Fruit fly (Drosophila melanogaster) whole organism, prepupa: ENCODE results near the gene ppk18.

Experiments used
- CG11902 ChIP-seq: fragments of 200-800 bp; sonication (Bioruptor generic); optimal IDR thresholded peaks from 3 replicates; lab custom pipeline; 2016; ENCODE audit warnings: missing biosample characterization, missing genetic modification characterization
- CG1621 ChIP-seq: fragments of 200-800 bp; sonication (Bioruptor generic); optimal IDR thresholded peaks from 3 replicates; lab custom pipeline; 2018; ENCODE audit warnings: missing biosample characterization, mild to moderate bottlenecking, missing genetic modification characterization
- CG3032 ChIP-seq: fragments of 200-800 bp; optimal IDR thresholded peaks from 2 replicates; lab custom pipeline; 2019; ENCODE audit warnings: missing biosample characterization, mild to moderate bottlenecking, missing genetic modification characterization, moderate library complexity
- CG3919 ChIP-seq: fragments of 200-800 bp; sonication (Bioruptor generic); optimal IDR thresholded peaks from 3 replicates; lab custom pipeline; 2016; ENCODE audit warnings: missing biosample characterization, missing genetic modification characterization
- CG4318 ChIP-seq: fragments of 200-800 bp; sonication (Bioruptor generic); optimal IDR thresholded peaks from 3 replicates; lab custom pipeline; 2017; ENCODE audit warnings: missing biosample characterization, mild to moderate bottlenecking, missing genetic modification characterization
- CG7368 ChIP-seq: fragments of 200-800 bp; sonication (Bioruptor generic); optimal IDR thresholded peaks from 3 replicates; lab custom pipeline; 2016; ENCODE audit warnings: missing biosample characterization, missing genetic modification characterization
- Hr39 ChIP-seq: fragments of 200-800 bp; sonication (Bioruptor generic); optimal IDR thresholded peaks from 2 replicates; lab custom pipeline; 2016; ENCODE audit warnings: missing biosample characterization, missing genetic modification characterization
- Hr4 ChIP-seq: fragments of 200-800 bp; sonication (Bioruptor generic); optimal IDR thresholded peaks from 3 replicates; lab custom pipeline; 2016; ENCODE audit warnings: missing biosample characterization, missing genetic modification characterization
- OdsH ChIP-seq: fragments of 200-800 bp; sonication (Bioruptor generic); optimal IDR thresholded peaks from 3 replicates; lab custom pipeline; 2016; ENCODE audit warnings: missing biosample characterization, missing genetic modification characterization
- Sox102F ChIP-seq: fragments of 200-800 bp; sonication (Bioruptor generic); optimal IDR thresholded peaks from 2 replicates; lab custom pipeline; 2016; ENCODE audit warnings: missing biosample characterization, mild to moderate bottlenecking, missing genetic modification characterization
- Sox14 ChIP-seq: fragments of 200-800 bp; sonication (Bioruptor generic); optimal IDR thresholded peaks from 3 replicates; lab custom pipeline; 2016; ENCODE audit warnings: missing biosample characterization, missing genetic modification characterization
- dsx ChIP-seq: fragments of 200-800 bp; optimal IDR thresholded peaks from 3 replicates; lab custom pipeline; 2019; ENCODE audit warnings: missing biosample characterization, mild to moderate bottlenecking, missing genetic modification characterization, moderate library complexity; ENCODE audit not compliant: poor library complexity, severe bottlenecking
- net ChIP-seq: fragments of 200-800 bp; sonication (Bioruptor generic); optimal IDR thresholded peaks from 3 replicates; lab custom pipeline; 2016; ENCODE audit warnings: missing biosample characterization, missing genetic modification characterization
- ss ChIP-seq, 2 experiments: fragments of 200-800 bp; sonication (Bioruptor generic); optimal IDR thresholded peaks; 2 replicates in 1 of 2; 3 replicates in 1 of 2; lab custom pipeline; 2017 to 2018; ENCODE audit warnings: mild to moderate bottlenecking in 2 of 2, missing biosample characterization in 2 of 2, missing genetic modification characterization in 2 of 2, moderate library complexity in 1 of 2

dm6 chr2L:9770896-9771295 is at the start of gene ppk18:
- TF ChIP-seq Hr39 (GFP tag; lab: Kevin White, UChicago): no peak
- TF ChIP-seq CG4318 (GFP tag; lab: Kevin White, UChicago): no peak
- no peak for TF ChIP-seq Sox102F (GFP tag; lab: Kevin White, UChicago)
- TF ChIP-seq CG3919 (GFP tag; lab: Kevin White, UChicago): no peak
- no peak for TF ChIP-seq CG1621 (tag; lab: Kevin White, UChicago)
- no peak for TF ChIP-seq Sox14 (GFP tag; lab: Kevin White, UChicago)
- TF ChIP-seq CG11902 (GFP tag; lab: Kevin White, UChicago): no peak
- TF ChIP-seq Hr4 (GFP tag; lab: Kevin White, UChicago): no peak
- TF ChIP-seq net (GFP tag; lab: Kevin White, UChicago): no peak
- no peak for TF ChIP-seq ss (GFP tag; optimal IDR thresholded peaks at IDR 0.05; lab: Kevin White, UChicago)
- no peak for TF ChIP-seq CG3032 (tag; lab: Kevin White, UChicago)
- TF ChIP-seq dsx: no peak
- TF ChIP-seq CG7368 (GFP tag; lab: Kevin White, UChicago): no peak
- no peak for TF ChIP-seq OdsH (GFP tag; lab: Kevin White, UChicago)
